Worm (Caenorhabditis elegans): ENCODE results near the gene C01G10.15.

DNA sequence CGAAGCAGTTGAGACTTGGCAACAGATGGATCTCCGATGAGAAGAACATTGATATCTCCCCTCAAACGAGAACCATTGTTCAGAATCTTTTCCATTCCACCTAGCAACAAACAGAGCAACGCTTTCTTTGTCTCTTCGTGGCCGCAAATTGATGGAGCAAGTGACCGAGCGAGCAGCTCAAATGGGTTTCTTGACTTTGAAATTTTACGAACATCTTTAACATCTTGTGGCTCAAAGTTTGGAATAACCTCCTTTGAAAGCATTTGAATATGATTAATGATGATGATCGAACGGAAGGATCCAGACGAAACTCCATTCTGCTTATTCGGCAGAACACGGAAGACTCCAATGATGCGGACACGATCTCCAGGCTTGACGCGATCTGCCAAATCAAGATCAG, 28.7 kb downstream of the C01G10.15 start:
- no peak for TF ChIP-seq efl-1 (GFP tag; optimal IDR thresholded peaks at IDR 0.05)
- no peak for TF ChIP-seq madf-10 (tag; optimal IDR thresholded peaks at IDR 0.05)
- no peak for TF ChIP-seq ama-1 (optimal IDR thresholded peaks at IDR 0.05)
- TF ChIP-seq ama-1 (GFP tag; optimal IDR thresholded peaks at IDR 0.05), result no peak
- TF ChIP-seq dpl-1 (GFP tag; optimal IDR thresholded peaks at IDR 0.05), result no peak

Data from whole organism, young adult.